Fruit fly (Drosophila melanogaster) whole organism, wandering third instar larva: ENCODE data around the gene mRpL9.

Experiments used
- lola ChIP-seq: fragments of >200 bp; optimal IDR thresholded peaks from 2 replicates; lab custom pipeline; 2017; ENCODE audit warnings: missing biosample characterization, missing genetic modification characterization
- sage ChIP-seq: fragments of 200-800 bp; sonication (Bioruptor generic); optimal IDR thresholded peaks from 2 replicates; lab custom pipeline; 2016; ENCODE audit warnings: missing biosample characterization, mild to moderate bottlenecking, missing genetic modification characterization
- usp ChIP-seq: fragments of >200 bp; optimal IDR thresholded peaks from 2 replicates; lab custom pipeline; 2017; ENCODE audit warnings: missing biosample characterization, missing genetic modification characterization

- TF ChIP-seq lola (GFP tag; lab: Kevin White, UChicago) = no peak
- TF ChIP-seq sage (GFP tag; lab: Kevin White, UChicago) = no peak
- no peak for TF ChIP-seq usp (GFP tag; lab: Kevin White, UChicago)
Observed at dm6 chr3R:15282326-15282725, 48.2 kb upstream of the mRpL9 start.
